Fruit fly (Drosophila melanogaster) whole organism, embryonic: ENCODE data around the gene goe.

ENCODE experiments used
- CG12659 ChIP-seq: fragments of 200-800 bp; sonication (Bioruptor generic); optimal IDR thresholded peaks from 3 replicates; lab custom pipeline; 2017; ENCODE audit warnings: mild to moderate bottlenecking, missing biosample characterization, missing genetic modification reagents, missing genetic modification characterization
- CG3847 ChIP-seq: fragments of 200-800 bp; sonication (Bioruptor generic); IDR thresholded peaks from 2 replicates; pipeline ENCODE4 v1.3.6; 2022; ENCODE audit warnings: missing biosample characterization, missing genetic modification characterization
- CG7987 ChIP-seq: fragments of 200-800 bp; sonication (Bioruptor generic); optimal IDR thresholded peaks from 2 replicates; lab custom pipeline; 2018; ENCODE audit warnings: missing biosample characterization, mild to moderate bottlenecking, missing genetic modification characterization, moderate library complexity
- Sin3A ChIP-seq: fragments of >200 bp; optimal IDR thresholded peaks from 2 replicates; lab custom pipeline; 2018
- dysf ChIP-seq: fragments of 200-800 bp; sonication (Bioruptor generic); IDR thresholded peaks from 3 replicates; pipeline ENCODE4 v1.3.6; 2022; ENCODE audit warnings: missing biosample characterization, missing genetic modification characterization
- fd96Cb ChIP-seq: fragments of 200-800 bp; sonication (Bioruptor generic); optimal IDR thresholded peaks from 2 replicates; lab custom pipeline; 2018; ENCODE audit warnings: missing biosample characterization, mild to moderate bottlenecking, missing genetic modification characterization, moderate library complexity
- ken ChIP-seq: fragments of 200-800 bp; sonication (Bioruptor generic); IDR thresholded peaks from 3 replicates; pipeline ENCODE4 v1.3.6; 2022; ENCODE audit warnings: missing biosample characterization, missing genetic modification characterization
- stwl ChIP-seq: fragments of 200-800 bp; sonication (Bioruptor generic); optimal IDR thresholded peaks from 3 replicates; lab custom pipeline; 2018; ENCODE audit warnings: missing biosample characterization, mild to moderate bottlenecking, missing genetic modification characterization, moderate library complexity
- zen ChIP-seq: fragments of 200-800 bp; sonication (Bioruptor generic); optimal IDR thresholded peaks from 3 replicates; lab custom pipeline; 2018; ENCODE audit warnings: missing biosample characterization, mild to moderate bottlenecking, missing genetic modification characterization, moderate library complexity

DNA sequence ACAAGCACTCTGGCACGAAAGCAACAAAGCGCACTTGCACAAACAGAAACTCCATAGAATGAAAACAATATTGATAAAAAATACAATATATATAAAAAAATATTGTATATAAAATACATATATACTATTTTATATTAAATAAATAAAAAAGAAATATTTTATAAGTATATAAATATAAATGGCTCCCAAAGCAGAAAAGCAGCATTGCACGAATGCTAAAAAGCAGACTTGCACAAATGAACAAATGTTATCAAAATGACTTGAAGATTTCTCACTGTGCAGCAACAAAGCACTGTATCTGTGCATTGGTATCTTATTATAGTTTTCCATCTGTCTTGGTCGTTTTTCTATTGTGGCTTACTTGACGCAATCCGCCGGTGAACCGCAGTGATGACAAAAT, 17.1 kb upstream of the goe start:
- TF ChIP-seq CG7987 (no peak), fd96Cb (tag; lab: Kevin White, UChicago) (no peak), stwl (tag; lab: Kevin White, UChicago) (no peak), Sin3A (lab: Kevin White, UChicago) (no peak), CG12659 (GFP tag; lab: Kevin White, UChicago) (no peak), CG3847 (no peak), ken (no peak), zen (tag; lab: Kevin White, UChicago) (no peak), dysf (GFP tag; lab: Robert Waterston, UW) (no peak)
